Worm (Caenorhabditis elegans): ENCODE measurements around the gene srg-15.

ce11 chrII:8748638-8749037 lies 38.4 kb upstream of the srg-15 start:
- TF ChIP-seq nhr-28 (tag; optimal IDR thresholded peaks at IDR 0.05) (no peak), blmp-1 (tag; optimal IDR thresholded peaks at IDR 0.05) (no peak), pha-4 (tag; optimal IDR thresholded peaks at IDR 0.05) (no peak), elt-3 (tag; optimal IDR thresholded peaks at IDR 0.05) (no peak), snpc-4 (tag; optimal IDR thresholded peaks at IDR 0.05) (no peak), mab-5 (tag; optimal IDR thresholded peaks at IDR 0.05) (no peak), elt-1 (tag; optimal IDR thresholded peaks at IDR 0.05; ENCODE audit: borderline replicate concordance, insufficient read depth) (no peak), unc-120 (tag; optimal IDR thresholded peaks at IDR 0.05; ENCODE audit: poor library complexity, severe bottlenecking) (no peak), nhr-12 (tag; optimal IDR thresholded peaks at IDR 0.05) (no peak), mep-1 (tag; optimal IDR thresholded peaks at IDR 0.05) (no peak), nhr-237 (tag; optimal IDR thresholded peaks at IDR 0.05) (no peak), unc-39 (tag; optimal IDR thresholded peaks at IDR 0.05) (no peak)

Measured in whole organism, mixed stage, embryonic.